Worm (Caenorhabditis elegans) whole organism, dauer: ENCODE measurements around the gene C16C10.9.

ENCODE experiments used
- unc-62 ChIP-seq: sonication (generic microtip); optimal IDR thresholded peaks from 2 replicates; lab custom pipeline; 2017; ENCODE audit warnings: missing biosample characterization, missing genetic modification reagents, missing genetic modification characterization

The C16C10.9 gene

ce11 chrIII:4157298-4157697 is at the start of gene C16C10.9:
TSS of gene C16C10.9 (minus strand) at chrIII:4157398.
- TF ChIP-seq unc-62: no peak

- no peak for TF ChIP-seq unc-62
These were observed 48.6 kb upstream of the C16C10.9 start, which contains the start of gene R74.8 for ce11 chrIII:4205751-4206327. TSS of gene R74.8 (plus strand) at chrIII:4206277.

- TF ChIP-seq unc-62: no peak
These were observed 47.8 kb upstream of the C16C10.9 start for ce11 chrIII:4204964-4205363.

DNA sequence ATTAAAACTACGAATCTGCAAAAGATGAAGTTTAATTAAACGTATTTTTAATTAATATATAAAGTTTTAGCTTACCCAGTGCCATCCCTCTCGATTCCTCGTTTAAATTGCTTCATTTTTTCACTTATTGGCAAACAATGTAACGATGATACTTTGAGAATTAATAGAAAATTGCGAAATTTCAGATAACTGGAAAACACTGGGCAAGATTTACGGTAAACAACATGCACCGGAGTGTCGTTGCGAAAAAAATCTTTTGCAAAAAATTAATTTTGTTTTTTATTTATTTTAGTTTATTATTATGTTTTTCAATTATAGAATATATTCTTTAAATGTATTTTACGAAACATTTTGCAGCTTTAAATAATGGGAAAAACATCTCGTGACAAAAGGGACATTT is 46.9 kb upstream of the C16C10.9 start, which contains the start of the genes pelo-1 and R74.7:
Gene pelo-1, minus strand, starts transcription at position 151 of the 400 bp plus-strand sequence.
Gene R74.7, plus strand, starts transcription at position 358 of the 400 bp plus-strand sequence.
- no peak for TF ChIP-seq unc-62

ce11 chrIII:4196988-4197384 is 39.8 kb upstream of the C16C10.9 start, which contains the start of gene asd-1:
TSS of gene asd-1 (plus strand) at chrIII:4197285.
- TF ChIP-seq unc-62: no peak

DNA sequence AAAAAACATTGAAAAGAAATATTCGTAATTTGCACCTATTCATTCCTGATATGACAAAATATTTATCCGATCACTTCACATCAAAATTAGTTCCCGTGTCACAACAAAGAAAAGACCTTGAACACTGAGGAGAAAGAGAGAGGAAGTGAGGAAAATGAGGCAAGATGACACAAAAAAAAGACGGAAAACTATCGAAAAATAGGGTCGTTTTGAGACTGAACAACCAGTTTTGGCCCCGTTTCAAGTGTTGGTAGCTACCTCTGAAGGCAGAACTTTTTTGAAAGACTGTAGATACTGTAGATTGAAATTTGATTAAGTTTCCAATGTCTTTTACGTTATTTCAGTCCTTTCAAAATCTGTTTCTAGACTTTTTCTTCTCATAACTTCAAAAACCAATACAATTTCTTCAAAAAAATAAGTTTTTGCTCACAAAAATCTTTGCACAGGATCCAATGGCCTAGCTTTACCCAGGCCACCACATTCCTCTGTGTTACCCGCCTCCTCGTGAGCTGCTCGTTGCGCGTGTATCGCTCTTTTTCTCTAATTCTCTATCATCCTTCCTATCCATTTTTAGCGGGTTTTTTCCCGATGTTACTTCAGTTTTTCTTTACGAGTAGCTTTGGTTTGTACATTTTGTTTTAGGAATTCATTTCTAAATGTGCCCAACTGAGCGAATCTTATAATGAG is 39.2 kb upstream of the C16C10.9 start:
- no peak for TF ChIP-seq unc-62

DNA sequence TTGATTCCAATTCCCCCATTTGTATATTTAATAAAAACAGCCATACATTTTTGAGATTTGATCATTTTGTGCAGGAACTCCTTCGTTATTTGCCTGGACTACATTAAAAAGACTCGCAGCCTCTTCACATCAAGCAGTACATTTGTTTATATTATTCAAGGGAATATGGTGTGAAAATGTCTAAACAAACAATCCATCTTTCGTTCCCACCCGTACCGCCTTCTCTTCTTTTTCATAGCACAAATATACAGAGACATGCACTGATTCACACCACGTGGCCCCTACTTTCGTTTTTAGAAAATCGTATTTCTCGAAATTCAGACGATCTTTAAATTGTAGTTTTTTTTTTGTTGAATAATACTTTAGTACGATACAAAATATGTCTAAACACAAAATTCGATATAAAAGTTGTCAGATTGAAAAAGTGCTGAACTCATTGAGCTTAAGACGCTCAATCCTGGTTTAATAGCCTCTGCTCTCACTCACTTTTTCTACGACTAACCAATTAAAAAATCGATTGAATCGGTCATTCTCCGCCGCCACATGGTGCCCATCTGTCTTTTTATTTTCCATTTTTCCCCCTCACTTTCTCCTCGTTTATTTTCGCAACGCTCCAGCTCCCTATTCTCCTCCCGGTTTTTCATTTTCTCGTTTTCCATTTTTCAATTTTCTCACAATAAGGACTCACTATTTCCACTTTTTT is 38.3 kb upstream of the C16C10.9 start:
- no peak for TF ChIP-seq unc-62

ce11 chrIII:4194349-4195110 is 37.3 kb upstream of the C16C10.9 start:
- no peak for TF ChIP-seq unc-62

DNA sequence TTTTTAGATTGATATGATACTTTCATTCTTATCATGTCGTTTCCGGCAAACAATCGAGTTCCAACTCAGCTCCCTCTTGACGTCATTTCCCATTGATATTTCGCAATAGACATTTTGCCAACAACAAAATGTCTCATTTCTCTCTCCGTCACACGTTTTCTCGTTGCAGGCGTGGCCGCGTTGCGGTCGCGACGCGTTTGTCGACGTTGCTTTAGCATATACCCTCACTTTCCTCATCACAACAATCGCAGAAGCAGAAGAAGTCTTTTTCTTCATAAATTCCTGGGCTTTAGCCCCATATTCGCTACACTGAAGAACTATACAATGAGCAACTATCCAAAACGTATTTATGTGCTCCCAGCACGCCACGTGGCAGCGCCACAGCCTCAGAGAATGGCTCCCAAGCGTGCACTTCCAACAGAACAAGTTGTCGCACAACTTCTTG is 36.5 kb upstream of the C16C10.9 start, which contains the start of gene xbp-1:
Gene xbp-1, plus strand, starts transcription at position 151 of the 445 bp plus-strand sequence.
- no peak for TF ChIP-seq unc-62

- TF ChIP-seq unc-62: no peak
These were observed 34.0 kb upstream of the C16C10.9 start, which contains the start of gene dnj-16 for ce11 chrIII:4191091-4191638. TSS of gene dnj-16 (plus strand) at chrIII:4191141.

ce11 chrIII:4190241-4190640 is 33.0 kb upstream of the C16C10.9 start, which contains the start of gene spp-28:
TSS of gene spp-28 (minus strand) at chrIII:4190341.
- TF ChIP-seq unc-62: no peak

DNA sequence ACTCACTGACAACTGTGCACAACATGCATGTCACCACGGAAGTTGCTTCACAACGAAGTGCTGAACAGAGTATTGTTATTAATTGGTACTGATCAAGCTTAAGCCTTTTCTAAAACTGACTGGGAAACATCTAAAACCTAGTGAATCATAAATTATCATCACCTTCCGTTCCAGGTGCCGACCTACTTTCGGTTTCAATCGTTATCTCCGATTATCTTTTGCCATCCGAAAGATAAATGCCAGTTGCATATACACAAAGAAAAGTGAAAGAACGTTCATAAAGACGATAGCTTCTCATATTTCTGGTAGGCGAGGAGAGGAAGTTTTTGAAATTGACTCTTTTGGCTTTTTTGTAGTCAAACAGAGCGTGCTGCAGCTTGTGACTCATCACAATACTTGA is 32.4 kb upstream of the C16C10.9 start:
- no peak for TF ChIP-seq unc-62

DNA sequence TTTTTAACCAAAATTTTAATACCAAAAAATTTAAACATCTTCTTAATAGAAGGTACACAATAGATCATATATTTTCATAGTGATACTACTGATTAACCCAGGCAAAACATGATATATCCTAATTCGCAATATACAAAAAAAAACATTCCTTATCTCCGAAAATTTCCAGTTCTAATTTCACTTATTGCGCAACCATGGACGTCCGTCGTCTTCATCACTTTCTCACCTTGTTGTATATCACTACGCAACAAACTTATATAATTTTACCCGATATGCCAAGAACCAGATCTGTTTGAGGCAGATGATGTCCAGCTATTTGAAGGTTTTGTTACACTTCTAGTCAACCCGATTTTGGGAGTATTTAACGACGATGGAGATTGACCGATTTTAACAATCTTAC is 30.6 kb upstream of the C16C10.9 start, which contains the start of gene R74.2:
Gene R74.2, plus strand, starts transcription at position 316 of the 400 bp plus-strand sequence.
- TF ChIP-seq unc-62: no peak

DNA sequence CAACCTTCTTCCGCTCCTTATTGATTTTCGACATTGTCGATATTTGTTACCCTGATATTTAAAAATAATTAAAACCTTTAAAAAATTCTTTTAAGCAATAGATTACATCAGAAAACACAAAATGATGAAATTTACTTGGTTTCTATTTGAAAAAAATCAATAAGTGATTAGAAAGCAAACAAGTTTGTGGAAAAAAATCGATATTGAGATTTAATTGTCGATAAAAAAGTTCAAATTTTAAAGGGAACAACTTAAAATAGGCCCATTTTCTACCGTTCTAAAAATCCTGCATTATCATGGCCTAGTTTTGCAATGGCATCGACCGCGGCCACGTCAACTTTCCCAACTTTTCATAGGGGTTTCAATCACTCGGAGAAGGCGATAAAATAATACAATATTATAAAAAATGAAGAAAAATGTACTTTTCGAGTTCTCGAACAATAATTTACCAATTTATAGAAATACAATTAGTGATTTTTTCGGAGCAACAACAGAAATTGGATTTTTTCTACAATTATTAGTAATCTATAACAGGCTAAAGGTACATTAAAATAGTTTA is 29.6 kb upstream of the C16C10.9 start, which contains the start of gene lars-1:
Gene lars-1, minus strand, starts transcription at position 51 of the 559 bp plus-strand sequence.
- no peak for TF ChIP-seq unc-62

- TF ChIP-seq unc-62: no peak
These were observed 24.1 kb upstream of the C16C10.9 start, which contains the start of gene C16C10.1 for ce11 chrIII:4181338-4181737. TSS of gene C16C10.1 (minus strand) at chrIII:4181438.
